Fruit fly (Drosophila melanogaster) whole organism, embryonic: ENCODE measurements around the gene CAH7.

Experiments used
- Ada2b ChIP-seq: fragments of 200-800 bp; sonication (Bioruptor generic); IDR thresholded peaks from 2 replicates; pipeline ENCODE4 v1.3.6; 2022; ENCODE audit warnings: missing biosample characterization, missing genetic modification characterization
- BEAF-32 ChIP-seq: fragments of 200-800 bp; sonication (Bioruptor generic); optimal IDR thresholded peaks from 3 replicates; lab custom pipeline; 2017; ENCODE audit warnings: missing biosample characterization, missing genetic modification characterization, mild to moderate bottlenecking, moderate library complexity, missing genetic modification reagents
- CG11085 ChIP-seq: fragments of 200-800 bp; sonication (Bioruptor generic); IDR thresholded peaks from 2 replicates; pipeline ENCODE4 v1.3.6; 2022; ENCODE audit warnings: missing biosample characterization, missing genetic modification characterization
- CG11456 ChIP-seq: fragments of 200-800 bp; sonication (Bioruptor generic); IDR thresholded peaks from 3 replicates; pipeline ENCODE4 v1.3.6; 2022; ENCODE audit warnings: missing biosample characterization, missing genetic modification characterization
- CG11696 ChIP-seq: fragments of 200-800 bp; sonication (Bioruptor generic); IDR thresholded peaks from 2 replicates; pipeline ENCODE4 v1.3.6; 2022; ENCODE audit warnings: missing biosample characterization, missing genetic modification characterization
- CG12071 ChIP-seq: fragments of 200-800 bp; sonication (Bioruptor generic); optimal IDR thresholded peaks from 3 replicates; lab custom pipeline; 2018; ENCODE audit warnings: missing biosample characterization, mild to moderate bottlenecking, missing genetic modification characterization
- CG12219 ChIP-seq: fragments of 200-800 bp; sonication (Bioruptor generic); optimal IDR thresholded peaks from 3 replicates; lab custom pipeline; 2018; ENCODE audit warnings: missing biosample characterization, mild to moderate bottlenecking, missing genetic modification characterization
- CG12236 ChIP-seq: fragments of 200-800 bp; sonication (Bioruptor generic); optimal IDR thresholded peaks from 2 replicates; lab custom pipeline; 2016; ENCODE audit warnings: missing biosample characterization, missing genetic modification characterization
- CG1233 ChIP-seq: fragments of 200-800 bp; sonication (Bioruptor generic); optimal IDR thresholded peaks from 4 replicates; lab custom pipeline; 2018; ENCODE audit warnings: missing biosample characterization, mild to moderate bottlenecking, missing genetic modification characterization
- CG13123 ChIP-seq: fragments of 200-800 bp; sonication (Bioruptor generic); optimal IDR thresholded peaks from 2 replicates; lab custom pipeline; 2016; ENCODE audit warnings: missing biosample characterization, missing genetic modification characterization
- CG15073 ChIP-seq: fragments of 200-800 bp; sonication (Bioruptor generic); optimal IDR thresholded peaks from 2 replicates; lab custom pipeline; 2016; ENCODE audit warnings: missing biosample characterization, missing genetic modification characterization
- CG1602 ChIP-seq: fragments of 200-800 bp; sonication (Bioruptor generic); optimal IDR thresholded peaks from 3 replicates; lab custom pipeline; 2016; ENCODE audit warnings: missing biosample characterization, missing genetic modification characterization
- CG16815 ChIP-seq: fragments of 200-800 bp; sonication (Bioruptor generic); optimal IDR thresholded peaks from 3 replicates; lab custom pipeline; 2017; ENCODE audit warnings: missing biosample characterization, mild to moderate bottlenecking, missing genetic modification characterization
- CG17802 ChIP-seq: fragments of 200-800 bp; sonication (Bioruptor generic); optimal IDR thresholded peaks from 2 replicates; lab custom pipeline; 2018; ENCODE audit warnings: missing biosample characterization, mild to moderate bottlenecking, missing genetic modification characterization, moderate library complexity
- CG17912 ChIP-seq: fragments of 200-800 bp; sonication (Bioruptor generic); optimal IDR thresholded peaks from 2 replicates; lab custom pipeline; 2018; ENCODE audit warnings: missing biosample characterization, mild to moderate bottlenecking, missing genetic modification characterization
- CG2202 ChIP-seq: fragments of 200-800 bp; sonication (Bioruptor generic); optimal IDR thresholded peaks from 2 replicates; lab custom pipeline; 2018; ENCODE audit warnings: missing biosample characterization, mild to moderate bottlenecking, missing genetic modification characterization
- CG2889 ChIP-seq: fragments of 200-800 bp; sonication (Bioruptor generic); IDR thresholded peaks from 3 replicates; pipeline ENCODE4 v1.3.6; 2022; ENCODE audit warnings: missing biosample characterization, missing genetic modification characterization
- CG31365 ChIP-seq: fragments of 200-800 bp; sonication (Bioruptor generic); optimal IDR thresholded peaks from 2 replicates; lab custom pipeline; 2018; ENCODE audit warnings: missing biosample characterization, mild to moderate bottlenecking, missing genetic modification characterization
- CG3281 ChIP-seq: fragments of 200-800 bp; sonication (Bioruptor generic); optimal IDR thresholded peaks from 3 replicates; lab custom pipeline; 2017; ENCODE audit warnings: missing biosample characterization, mild to moderate bottlenecking, missing genetic modification characterization
- CG34224 ChIP-seq: fragments of 200-800 bp; sonication (Bioruptor generic); IDR thresholded peaks from 3 replicates; pipeline ENCODE4 v1.3.6; 2022; ENCODE audit warnings: missing biosample characterization, missing genetic modification characterization; ENCODE audit not compliant: partially characterized antibody
- CG4820 ChIP-seq: fragments of 200-800 bp; sonication (Bioruptor generic); optimal IDR thresholded peaks from 3 replicates; lab custom pipeline; 2016; ENCODE audit warnings: missing biosample characterization, missing genetic modification characterization
- CG5245 ChIP-seq: fragments of 200-800 bp; sonication (Bioruptor generic); optimal IDR thresholded peaks from 3 replicates; lab custom pipeline; 2016; ENCODE audit warnings: missing biosample characterization, missing genetic modification characterization
- CG8281 ChIP-seq: fragments of 200-800 bp; sonication (Bioruptor generic); optimal IDR thresholded peaks from 2 replicates; lab custom pipeline; 2018; ENCODE audit warnings: missing biosample characterization, mild to moderate bottlenecking, missing genetic modification characterization, moderate library complexity
- CG8388 ChIP-seq: fragments of 200-800 bp; sonication (Bioruptor generic); optimal IDR thresholded peaks from 2 replicates; lab custom pipeline; 2019; ENCODE audit warnings: missing biosample characterization, mild to moderate bottlenecking, missing genetic modification characterization, moderate library complexity
- D ChIP-seq, 2 experiments: fragments of 200-800 bp in 1 of 2; fragments of >200 bp in 1 of 2; sonication (Bioruptor generic) in 1 of 2; optimal IDR thresholded peaks; 2 replicates in 1 of 2; 3 replicates in 1 of 2; lab custom pipeline; 2017; ENCODE audit warnings: mild to moderate bottlenecking in 1 of 2, missing biosample characterization in 1 of 2, missing genetic modification characterization in 1 of 2, missing genetic modification reagents in 1 of 2
- Dek ChIP-seq: fragments of 200-800 bp; sonication (Bioruptor generic); optimal IDR thresholded peaks from 3 replicates; lab custom pipeline; 2019; ENCODE audit warnings: missing biosample characterization, mild to moderate bottlenecking, missing genetic modification characterization, moderate library complexity
- ERR ChIP-seq: fragments of 200-800 bp; sonication (Bioruptor generic); optimal IDR thresholded peaks from 2 replicates; lab custom pipeline; 2016; ENCODE audit warnings: missing biosample characterization, missing genetic modification characterization
- Elba2 ChIP-seq: fragments of 200-800 bp; sonication (Bioruptor generic); optimal IDR thresholded peaks from 3 replicates; lab custom pipeline; 2016; ENCODE audit warnings: missing biosample characterization, missing genetic modification characterization
- H2.0 ChIP-seq: fragments of 200-800 bp; sonication (Bioruptor generic); IDR thresholded peaks from 2 replicates; pipeline ENCODE4 v1.3.6; 2022; ENCODE audit warnings: missing biosample characterization, missing genetic modification characterization
- HHEX ChIP-seq: fragments of 200-800 bp; sonication (Bioruptor generic); optimal IDR thresholded peaks from 3 replicates; lab custom pipeline; 2017; ENCODE audit warnings: missing biosample characterization, mild to moderate bottlenecking, missing genetic modification characterization, missing genetic modification reagents
- HLH3B ChIP-seq: fragments of 200-800 bp; sonication (Bioruptor generic); IDR thresholded peaks from 2 replicates; pipeline ENCODE4 v1.3.6; 2022; ENCODE audit warnings: missing biosample characterization, missing genetic modification characterization
- Hr39 ChIP-seq: fragments of >200 bp; optimal IDR thresholded peaks from 2 replicates; lab custom pipeline; 2017
- Rx ChIP-seq: fragments of 200-800 bp; sonication (Bioruptor generic); IDR thresholded peaks from 2 replicates; pipeline ENCODE4 v1.3.6; 2022; ENCODE audit warnings: missing biosample characterization, missing genetic modification characterization
- Sox102F ChIP-seq: fragments of 200-800 bp; sonication (Bioruptor generic); optimal IDR thresholded peaks from 2 replicates; lab custom pipeline; 2018; ENCODE audit warnings: missing biosample characterization, mild to moderate bottlenecking, missing genetic modification characterization, moderate library complexity
- TFAM ChIP-seq: fragments of 200-800 bp; sonication (Bioruptor generic); optimal IDR thresholded peaks from 2 replicates; lab custom pipeline; 2017; ENCODE audit warnings: missing biosample characterization, missing genetic modification characterization, inconsistent platforms
- ash1 ChIP-seq: fragments of 200-800 bp; sonication (Bioruptor generic); optimal IDR thresholded peaks from 2 replicates; lab custom pipeline; 2018; ENCODE audit warnings: missing biosample characterization, mild to moderate bottlenecking, missing genetic modification characterization
- bowl ChIP-seq: fragments of 200-800 bp; sonication (Bioruptor generic); IDR thresholded peaks from 2 replicates; pipeline ENCODE4 v1.3.6; 2022; ENCODE audit warnings: missing biosample characterization, missing genetic modification characterization
- dati ChIP-seq: fragments of 200-800 bp; sonication (Bioruptor generic); IDR thresholded peaks from 2 replicates; pipeline ENCODE4 v1.3.6; 2022; ENCODE audit warnings: missing biosample characterization, missing genetic modification characterization
- esg ChIP-seq: fragments of 200-800 bp; sonication (Bioruptor generic); conservative IDR thresholded peaks from 2 replicates; pipeline ENCODE4 v1.3.6; 2022; ENCODE audit warnings: missing biosample characterization, missing genetic modification characterization
- gt ChIP-seq: fragments of 200-800 bp; sonication (Bioruptor generic); IDR thresholded peaks from 2 replicates; pipeline ENCODE4 v1.3.6; 2022; ENCODE audit warnings: missing biosample characterization, missing genetic modification characterization
- ind ChIP-seq: fragments of 200-800 bp; sonication (Bioruptor generic); optimal IDR thresholded peaks from 3 replicates; lab custom pipeline; 2016; ENCODE audit warnings: missing biosample characterization, missing genetic modification characterization
- jigr1 ChIP-seq: fragments of 200-800 bp; sonication (Bioruptor generic); IDR thresholded peaks from 3 replicates; pipeline ENCODE4 v1.3.6; 2022; ENCODE audit warnings: missing biosample characterization, missing genetic modification characterization
- klu ChIP-seq: fragments of 200-800 bp; sonication (Bioruptor generic); IDR thresholded peaks from 2 replicates; pipeline ENCODE4 v1.3.6; 2022; ENCODE audit warnings: missing biosample characterization, missing genetic modification characterization
- mam ChIP-seq: fragments of 200-800 bp; sonication (Bioruptor generic); optimal IDR thresholded peaks from 3 replicates; lab custom pipeline; 2016; ENCODE audit warnings: missing biosample characterization, missing genetic modification characterization
- mld ChIP-seq: fragments of 200-800 bp; sonication (Bioruptor generic); IDR thresholded peaks from 3 replicates; pipeline ENCODE4 v1.3.6; 2022; ENCODE audit warnings: missing biosample characterization, missing genetic modification characterization; ENCODE audit not compliant: partially characterized antibody
- otp ChIP-seq: fragments of 200-800 bp; sonication (Bioruptor generic); IDR thresholded peaks from 3 replicates; pipeline ENCODE4, ENCODE4 v1.3.6; 2022; ENCODE audit warnings: missing biosample characterization, missing genetic modification characterization
- pita ChIP-seq: fragments of 200-800 bp; sonication (Bioruptor generic); optimal IDR thresholded peaks from 2 replicates; lab custom pipeline; 2017; ENCODE audit warnings: missing biosample characterization, mild to moderate bottlenecking, missing genetic modification characterization
- tap ChIP-seq: fragments of 200-800 bp; optimal IDR thresholded peaks from 3 replicates; lab custom pipeline; 2019; ENCODE audit warnings: missing biosample characterization, mild to moderate bottlenecking, missing genetic modification characterization, moderate library complexity
- trh ChIP-seq: fragments of 200-800 bp; sonication (Bioruptor generic); optimal IDR thresholded peaks from 2 replicates; lab custom pipeline; 2016; ENCODE audit warnings: missing biosample characterization, missing genetic modification characterization
- vfl ChIP-seq: fragments of 200-800 bp; sonication (Bioruptor generic); optimal IDR thresholded peaks from 2 replicates; lab custom pipeline; 2016; ENCODE audit warnings: missing biosample characterization, missing genetic modification characterization
- z ChIP-seq: fragments of 200-800 bp; sonication (Bioruptor generic); IDR thresholded peaks from 3 replicates; pipeline ENCODE4 v1.3.6; 2022; ENCODE audit warnings: missing biosample characterization, missing genetic modification characterization
- zf30C ChIP-seq: fragments of 200-800 bp; sonication (Bioruptor generic); optimal IDR thresholded peaks from 3 replicates; lab custom pipeline; 2018; ENCODE audit warnings: missing biosample characterization, mild to moderate bottlenecking, missing genetic modification characterization

Gene CAH7

dm6 chr3R:10084914-10085313 lies 27.1 kb upstream of the CAH7 start (continued):
- peak; percentile 5 for TF ChIP-seq ERR (GFP tag; lab: Kevin White, UChicago)
- no peak for TF ChIP-seq pita
- peak; percentile 14; the same call in 1 of the 2 replicates for TF ChIP-seq HLH3B (GFP tag; lab: Robert Waterston, UW)
- TF ChIP-seq mld (GFP tag; lab: Robert Waterston, UW): no peak
- TF ChIP-seq CG8388 (GFP tag; lab: Kevin White, UChicago): no peak
- TF ChIP-seq CG2889 (GFP tag; lab: Robert Waterston, UW): no peak
- peak; percentile 47 for TF ChIP-seq HHEX
- TF ChIP-seq bowl: no peak
- peak; percentile 37; the same call in 1 of the 2 replicates for TF ChIP-seq esg (GFP tag; lab: Robert Waterston, UW)
- TF ChIP-seq trh: no peak
- peak; percentile 70 for TF ChIP-seq mam (GFP tag; lab: Kevin White, UChicago)
- TF ChIP-seq H2.0: peak; percentile 61; the same call in 1 of the 2 replicates
- TF ChIP-seq CG12071 (GFP tag; lab: Kevin White, UChicago): peak; percentile 25
- no peak for TF ChIP-seq Rx (GFP tag; lab: Robert Waterston, UW)
- peak; percentile 45 for TF ChIP-seq ind (GFP tag; lab: Kevin White, UChicago)
- TF ChIP-seq TFAM (GFP tag; lab: Kevin White, UChicago): no peak
- TF ChIP-seq CG34224 (GFP tag; lab: Robert Waterston, UW): no peak
- peak; percentile 34 for TF ChIP-seq Dek
- no peak for TF ChIP-seq CG15073 (GFP tag; lab: Kevin White, UChicago)
- TF ChIP-seq CG17802 (tag; lab: Kevin White, UChicago): no peak
- TF ChIP-seq zf30C: no peak
- TF ChIP-seq CG8281 (tag; lab: Kevin White, UChicago): no peak
- peak; percentile 7 for TF ChIP-seq Sox102F
- peak; percentile 26 for TF ChIP-seq vfl
- TF ChIP-seq z: no peak
- TF ChIP-seq CG16815: peak; percentile 69
- TF ChIP-seq CG1602 (GFP tag; lab: Kevin White, UChicago): no peak
- no peak for TF ChIP-seq D (optimal IDR thresholded peaks at IDR 0.05; lab: Kevin White, UChicago)
- TF ChIP-seq D (GFP tag; optimal IDR thresholded peaks at IDR 0.05; lab: Kevin White, UChicago): no peak
- no peak for TF ChIP-seq CG12236 (GFP tag; lab: Kevin White, UChicago)
- TF ChIP-seq jigr1 (GFP tag; lab: Robert Waterston, UW): no peak; the same call in 2 of the 3 replicates
- TF ChIP-seq klu: no peak
- TF ChIP-seq CG3281 (GFP tag; lab: Kevin White, UChicago): peak; percentile 79
- no peak for TF ChIP-seq otp
- no peak for TF ChIP-seq dati (GFP tag; lab: Robert Waterston, UW)
- TF ChIP-seq tap (tag; lab: Kevin White, UChicago): no peak
- no peak for TF ChIP-seq CG17912
- no peak for TF ChIP-seq CG11696 (GFP tag; lab: Robert Waterston, UW)
- no peak for TF ChIP-seq CG13123 (GFP tag; lab: Kevin White, UChicago)
- TF ChIP-seq Ada2b (GFP tag; lab: Robert Waterston, UW): peak; percentile 49; the same call in 1 of the 2 replicates
- TF ChIP-seq CG12219 (GFP tag; lab: Kevin White, UChicago): no peak
- no peak for TF ChIP-seq BEAF-32
- no peak for TF ChIP-seq CG5245 (GFP tag; lab: Kevin White, UChicago)
- peak; percentile 57; the same call in 1 of the 3 replicates for TF ChIP-seq CG11456 (GFP tag; lab: Robert Waterston, UW)
- TF ChIP-seq CG2202 (tag; lab: Kevin White, UChicago): no peak
- TF ChIP-seq CG31365 (tag; lab: Kevin White, UChicago): no peak
- no peak for TF ChIP-seq CG1233 (GFP tag; lab: Kevin White, UChicago)
- TF ChIP-seq gt (GFP tag; lab: Robert Waterston, UW): no peak
- no peak for TF ChIP-seq CG4820 (GFP tag; lab: Kevin White, UChicago)
- TF ChIP-seq Hr39 (lab: Kevin White, UChicago): no peak
- TF ChIP-seq ash1 (GFP tag; lab: Kevin White, UChicago): no peak
- no peak; the same call in 1 of the 2 replicates for TF ChIP-seq CG11085 (GFP tag; lab: Robert Waterston, UW)
- no peak for TF ChIP-seq Elba2
